Worm (Caenorhabditis elegans) whole organism, L1 larva: Measurements from ENCODE around the gene Y53F4B.17.

Experiments used
- C04F5.9 ChIP-seq: sonication (generic microtip); optimal IDR thresholded peaks from 2 replicates; lab custom pipeline; 2016; ENCODE audit warnings: missing genetic modification characterization, missing compliant biosample characterization
- C16A3.4 ChIP-seq: fragments of 150-350 bp; optimal IDR thresholded peaks from 2 replicates; lab custom pipeline; 2014; ENCODE audit warnings: missing biosample characterization, missing genetic modification characterization
- C34B4.2 ChIP-seq: sonication (generic microtip); optimal IDR thresholded peaks from 2 replicates; lab custom pipeline; 2017; ENCODE audit warnings: mild to moderate bottlenecking, missing genetic modification characterization, missing compliant biosample characterization
- F16B12.6 ChIP-seq: fragments of 150-350 bp; optimal IDR thresholded peaks from 2 replicates; lab custom pipeline; 2014; ENCODE audit warnings: missing biosample characterization, missing genetic modification characterization
- aha-1 ChIP-seq: fragments of 150-350 bp; optimal IDR thresholded peaks from 2 replicates; lab custom pipeline; 2014; ENCODE audit warnings: missing biosample characterization, missing genetic modification characterization
- ama-1 ChIP-seq: fragments of 150-350 bp; optimal IDR thresholded peaks from 2 replicates; lab custom pipeline; 2014
- blmp-1 ChIP-seq: fragments of 150-350 bp; optimal IDR thresholded peaks from 2 replicates; lab custom pipeline; 2014; ENCODE audit warnings: missing biosample characterization, missing genetic modification characterization
- ceh-88 ChIP-seq: fragments of 200-800 bp; sonication (Bioruptor generic); IDR thresholded peaks from 2 replicates; pipeline ENCODE4 v1.3.6; 2022; ENCODE audit warnings: missing genetic modification characterization, missing compliant biosample characterization
- ceh-90 ChIP-seq: sonication (generic microtip); optimal IDR thresholded peaks from 2 replicates; lab custom pipeline; 2016; ENCODE audit warnings: missing genetic modification characterization, missing compliant biosample characterization
- ces-1 ChIP-seq: fragments of 150-350 bp; optimal IDR thresholded peaks from 2 replicates; lab custom pipeline; 2014; ENCODE audit warnings: missing biosample characterization, missing genetic modification reagents, missing genetic modification characterization
- dpl-1 ChIP-seq, 3 experiments: fragments of 150-350 bp in 2 of 3; sonication (generic microtip) in 1 of 3; optimal IDR thresholded peaks; 2 replicates each; lab custom pipeline; 2014 to 2017; ENCODE audit warnings: missing biosample characterization in 3 of 3, missing genetic modification characterization in 3 of 3, missing genetic modification reagents in 3 of 3
- dsc-1 ChIP-seq: sonication (generic microtip); optimal IDR thresholded peaks from 2 replicates; lab custom pipeline; 2016; ENCODE audit warnings: mild to moderate bottlenecking, missing genetic modification characterization, missing compliant biosample characterization
- efl-1 ChIP-seq, 4 experiments: fragments of 150-350 bp; optimal IDR thresholded peaks in 3 of 4; peaks in 1 of 4; 1 replicate in 1 of 4; 2 replicates in 3 of 4; lab custom pipeline; 2014; ENCODE audit warnings: missing biosample characterization in 2 of 4, missing genetic modification characterization in 2 of 4, missing genetic modification reagents in 2 of 4
- elt-2 ChIP-seq: sonication (generic microtip); optimal IDR thresholded peaks from 2 replicates; lab custom pipeline; 2016; ENCODE audit warnings: missing genetic modification characterization, mild to moderate bottlenecking, inconsistent platforms, missing compliant biosample characterization, missing genetic modification reagents
- elt-3 ChIP-seq, 6 experiments: fragments of 150-350 bp in 1 of 6; sonication (generic microtip); optimal IDR thresholded peaks; 2 replicates each; lab custom pipeline; 2017 to 2018; ENCODE audit warnings: missing biosample characterization in 6 of 6, missing genetic modification characterization in 6 of 6, inconsistent platforms in 1 of 6
- ets-5 ChIP-seq: fragments of 200-800 bp; sonication (Bioruptor generic); IDR thresholded peaks from 2 replicates; pipeline ENCODE4 v1.3.6; 2022; ENCODE audit warnings: missing genetic modification characterization, missing compliant biosample characterization
- fkh-10 ChIP-seq: sonication (generic microtip); optimal IDR thresholded peaks from 2 replicates; lab custom pipeline; 2017; ENCODE audit warnings: missing biosample characterization, missing genetic modification reagents, missing genetic modification characterization
- fkh-4 ChIP-seq: sonication (generic microtip); optimal IDR thresholded peaks from 2 replicates; lab custom pipeline; 2016; ENCODE audit warnings: missing compliant biosample characterization, missing genetic modification characterization, borderline replicate concordance
- fkh-8 ChIP-seq: sonication (generic microtip); optimal IDR thresholded peaks from 2 replicates; lab custom pipeline; 2016; ENCODE audit warnings: mild to moderate bottlenecking, missing genetic modification characterization, missing compliant biosample characterization
- jun-1 ChIP-seq: fragments of 150-350 bp; optimal IDR thresholded peaks from 2 replicates; lab custom pipeline; 2014; ENCODE audit warnings: missing biosample characterization, missing genetic modification reagents, missing genetic modification characterization
- lin-13 ChIP-seq: fragments of 150-350 bp; optimal IDR thresholded peaks from 2 replicates; lab custom pipeline; 2014; ENCODE audit warnings: missing biosample characterization, missing genetic modification reagents, missing genetic modification characterization
- lin-35 ChIP-seq, 2 experiments: fragments of 150-350 bp; optimal IDR thresholded peaks; 2 replicates each; lab custom pipeline; 2014; ENCODE audit warnings: missing biosample characterization in 2 of 2, missing genetic modification characterization in 2 of 2, missing genetic modification reagents in 2 of 2
- mdl-1 ChIP-seq, 2 experiments: fragments of 150-350 bp; optimal IDR thresholded peaks; 2 replicates each; lab custom pipeline; 2014 to 2017; ENCODE audit warnings: missing biosample characterization in 2 of 2, missing genetic modification characterization in 2 of 2, inconsistent platforms in 1 of 2
- nhr-19 ChIP-seq: fragments of 200-800 bp; sonication (Bioruptor generic); conservative IDR thresholded peaks from 2 replicates; pipeline ENCODE4 v1.3.6; 2022; ENCODE audit warnings: missing genetic modification characterization, missing compliant biosample characterization
- nhr-20 ChIP-seq: sonication (generic microtip); optimal IDR thresholded peaks from 2 replicates; lab custom pipeline; 2016; ENCODE audit warnings: mild to moderate bottlenecking, missing genetic modification characterization, missing compliant biosample characterization
- nhr-71 ChIP-seq: sonication (generic microtip); optimal IDR thresholded peaks from 2 replicates; lab custom pipeline; 2016; ENCODE audit warnings: mild to moderate bottlenecking, missing genetic modification characterization, moderate library complexity, missing compliant biosample characterization
- nhr-84 ChIP-seq: sonication (generic microtip); optimal IDR thresholded peaks from 2 replicates; lab custom pipeline; 2017; ENCODE audit warnings: missing biosample characterization, missing genetic modification characterization
- nhr-85 ChIP-seq: sonication (generic microtip); peaks from one replicate; lab custom pipeline; 2016; ENCODE audit warnings: missing genetic modification characterization, inconsistent platforms, missing compliant biosample characterization
- nhr-90 ChIP-seq: sonication (generic microtip); optimal IDR thresholded peaks from 2 replicates; lab custom pipeline; 2016; ENCODE audit warnings: mild to moderate bottlenecking, missing genetic modification characterization, missing compliant biosample characterization; ENCODE audit not compliant: poor library complexity
- pax-3 ChIP-seq: fragments of 200-800 bp; sonication (Bioruptor generic); optimal IDR thresholded peaks from 2 replicates; lab custom pipeline; 2018; ENCODE audit warnings: mild to moderate bottlenecking, missing genetic modification characterization, moderate library complexity, missing compliant biosample characterization
- pqm-1 ChIP-seq: sonication (generic microtip); optimal IDR thresholded peaks from 3 replicates; lab custom pipeline; 2017; ENCODE audit warnings: missing biosample characterization, missing genetic modification characterization
- skn-1 ChIP-seq: fragments of 150-350 bp; optimal IDR thresholded peaks from 2 replicates; lab custom pipeline; 2014; ENCODE audit warnings: missing biosample characterization, missing genetic modification characterization
- snpc-4 ChIP-seq: fragments of 150-350 bp; optimal IDR thresholded peaks from 2 replicates; lab custom pipeline; 2014; ENCODE audit warnings: missing biosample characterization, missing genetic modification characterization
- snu-23 ChIP-seq: sonication (generic microtip); optimal IDR thresholded peaks from 2 replicates; lab custom pipeline; 2016; ENCODE audit warnings: missing genetic modification characterization, missing compliant biosample characterization
- sox-4 ChIP-seq: sonication (generic microtip); optimal IDR thresholded peaks from 2 replicates; lab custom pipeline; 2016; ENCODE audit warnings: missing genetic modification characterization, missing compliant biosample characterization
- sptf-1 ChIP-seq: fragments of 150-350 bp; optimal IDR thresholded peaks from 2 replicates; lab custom pipeline; 2014; ENCODE audit warnings: missing biosample characterization, missing genetic modification characterization
- swsn-7 ChIP-seq: sonication (generic microtip); optimal IDR thresholded peaks from 2 replicates; lab custom pipeline; 2016; ENCODE audit warnings: missing genetic modification characterization, missing compliant biosample characterization
- tlp-1 ChIP-seq: fragments of 150-350 bp; optimal IDR thresholded peaks from 2 replicates; lab custom pipeline; 2014; ENCODE audit warnings: missing biosample characterization, missing genetic modification characterization
- unc-98 ChIP-seq: fragments of 200-800 bp; sonication (Bioruptor generic); IDR thresholded peaks from 2 replicates; pipeline ENCODE4 v1.3.6; 2022; ENCODE audit warnings: missing genetic modification characterization, missing compliant biosample characterization
- ztf-4 ChIP-seq: fragments of 150-350 bp; optimal IDR thresholded peaks from 2 replicates; lab custom pipeline; 2014; ENCODE audit warnings: missing biosample characterization, missing genetic modification characterization

The Y53F4B.17 gene

ce11 chrII:15089086-15089895 lies 30.8 kb downstream of the Y53F4B.17 start (continued):
- TF ChIP-seq C04F5.9 (tag; lab: Kevin White, UChicago) (peak; percentile 81), fkh-8 (tag; lab: Kevin White, UChicago) (peak; percentile 75), pqm-1 (no peak), ceh-90 (tag; lab: Kevin White, UChicago) (peak; percentile 97), swsn-7 (tag; lab: Kevin White, UChicago) (peak; percentile 86), skn-1 (tag; lab: Kevin White, UChicago) (peak; percentile 12)

DNA sequence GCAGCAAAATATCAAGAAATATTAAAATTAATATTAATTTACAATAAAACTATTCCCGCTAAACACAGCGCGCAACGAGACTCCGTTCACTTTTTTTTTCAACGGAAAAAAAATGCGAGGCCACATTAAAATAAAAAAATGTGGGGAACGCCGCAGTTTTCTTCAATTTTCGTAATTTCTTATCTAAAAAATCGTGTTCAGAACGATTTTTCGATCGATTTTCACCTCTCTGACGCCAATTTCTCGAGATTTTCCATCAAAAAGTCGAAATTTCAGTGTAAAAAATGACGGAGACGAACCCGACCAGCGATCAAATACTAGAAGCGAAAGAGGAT lies 31.4 kb downstream of the Y53F4B.17 start, which contains the start of gene Y53F4B.21:
Gene Y53F4B.21 (plus strand): TSS at position 285 of the 335 bp plus-strand sequence.
- TF ChIP-seq sox-4 (tag; lab: Kevin White, UChicago): no peak

DNA sequence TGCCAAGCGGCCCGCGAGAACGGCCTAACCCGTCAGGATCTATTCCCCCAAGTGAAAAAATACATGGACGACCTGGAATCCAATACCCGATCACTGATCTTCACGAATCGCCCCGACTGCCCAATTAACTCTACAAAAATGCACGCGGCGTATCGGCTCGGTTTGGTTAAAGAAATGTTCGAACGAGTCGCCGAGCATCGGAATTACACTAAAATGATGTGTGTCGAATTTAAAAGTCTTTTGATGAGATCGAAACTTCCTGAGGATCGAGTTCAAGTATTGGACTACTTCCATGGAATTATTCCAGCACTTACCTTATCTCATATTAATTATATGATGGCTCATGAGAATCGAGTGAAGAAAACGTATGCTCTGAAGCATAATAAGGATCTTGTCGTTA lies 48.7 kb downstream of the Y53F4B.17 start:
- no peak for TF ChIP-seq ama-1
- no peak for TF ChIP-seq ceh-90 (tag; lab: Kevin White, UChicago)
- TF ChIP-seq efl-1 (optimal IDR thresholded peaks at IDR 0.05; lab: Kevin White, UChicago): no peak
- no peak for TF ChIP-seq efl-1 (GFP tag; optimal IDR thresholded peaks at IDR 0.05 in 1 of 2; lab: Kevin White, UChicago)
- no peak for TF ChIP-seq C16A3.4 (tag; lab: Kevin White, UChicago)
- no peak for TF ChIP-seq ces-1
- TF ChIP-seq nhr-20: no peak
- no peak for TF ChIP-seq dsc-1
- TF ChIP-seq ztf-4 (tag; lab: Kevin White, UChicago): no peak
- no peak for TF ChIP-seq F16B12.6 (tag; lab: Kevin White, UChicago)
- no peak for TF ChIP-seq fkh-4 (tag; lab: Kevin White, UChicago)
- TF ChIP-seq lin-13 (GFP tag; lab: Kevin White, UChicago): no peak
- TF ChIP-seq dpl-1 (GFP tag; optimal IDR thresholded peaks at IDR 0.05; lab: Kevin White, UChicago): no peak
- no peak for TF ChIP-seq fkh-10 (GFP tag; lab: Kevin White, UChicago)
- no peak for TF ChIP-seq aha-1
- no peak for TF ChIP-seq sptf-1 (tag; lab: Kevin White, UChicago)
- TF ChIP-seq, all 84 proteins: peak for 0

- TF ChIP-seq tlp-1 (tag; lab: Kevin White, UChicago): no peak
- TF ChIP-seq C04F5.9 (tag; lab: Kevin White, UChicago): no peak
- no peak for TF ChIP-seq jun-1 (tag; lab: Kevin White, UChicago)
- no peak for TF ChIP-seq ceh-88 (GFP tag; lab: Robert Waterston, UW)
- no peak for TF ChIP-seq ets-5 (GFP tag; lab: Robert Waterston, UW)
- TF ChIP-seq dsc-1: no peak
- TF ChIP-seq pax-3 (tag; lab: Kevin White, UChicago): no peak
- TF ChIP-seq C34B4.2 (tag; lab: Kevin White, UChicago): no peak
- no peak for TF ChIP-seq mdl-1 (tag; optimal IDR thresholded peaks at IDR 0.05; lab: Kevin White, UChicago)
- no peak for TF ChIP-seq unc-98 (GFP tag; lab: Robert Waterston, UW)
These were observed 51.4 kb downstream of the Y53F4B.17 start, which contains the start of gene Y53F4B.39 for ce11 chrII:15109844-15110243. TSS of gene Y53F4B.39 (plus strand) at chrII:15110144.

- TF ChIP-seq nhr-85 (peak; percentile 59), nhr-90 (tag; lab: Kevin White, UChicago) (peak; percentile 12), elt-2 (tag; lab: Kevin White, UChicago) (peak; percentile 60), nhr-71 (peak; percentile 33), C16A3.4 (tag; lab: Kevin White, UChicago) (peak; percentile 0), efl-1 (optimal IDR thresholded peaks at IDR 0.05; lab: Kevin White, UChicago) (no peak), efl-1 (GFP tag; optimal IDR thresholded peaks at IDR 0.05 in 1 of 2; lab: Kevin White, UChicago) (peak in 1 of 2 experiments; percentile 78), blmp-1 (peak; percentile 72), elt-3 (tag; optimal IDR thresholded peaks at IDR 0.05; lab: Kevin White, UChicago) (peak in 1 of 6 experiments; percentile 4), ceh-90 (tag; lab: Kevin White, UChicago) (no peak), nhr-20 (peak; percentile 86), F16B12.6 (tag; lab: Kevin White, UChicago) (no peak), lin-35 (GFP tag; optimal IDR thresholded peaks at IDR 0.05; lab: Kevin White, UChicago) (peak in 1 of 2 experiments; percentile 54), ceh-88 (GFP tag; lab: Robert Waterston, UW) (no peak), nhr-84 (tag; lab: Kevin White, UChicago) (no peak), snpc-4 (tag; lab: Kevin White, UChicago) (no peak), nhr-19 (GFP tag; lab: Robert Waterston, UW) (peak; percentile 46), ama-1 (no peak), snu-23 (GFP tag; lab: Kevin White, UChicago) (peak; percentile 50)
- TF ChIP-seq, all 84 proteins: peak for 12
These were observed 52.9 kb downstream of the Y53F4B.17 start for ce11 chrII:15111352-15111751.
